Worm (Caenorhabditis elegans) whole organism, dauer: ENCODE measurements around the gene rbc-1.

ENCODE experiments used
- unc-62 ChIP-seq: sonication (generic microtip); optimal IDR thresholded peaks from 2 replicates; lab custom pipeline; 2017; ENCODE audit warnings: missing biosample characterization, missing genetic modification reagents, missing genetic modification characterization

Gene rbc-1

DNA sequence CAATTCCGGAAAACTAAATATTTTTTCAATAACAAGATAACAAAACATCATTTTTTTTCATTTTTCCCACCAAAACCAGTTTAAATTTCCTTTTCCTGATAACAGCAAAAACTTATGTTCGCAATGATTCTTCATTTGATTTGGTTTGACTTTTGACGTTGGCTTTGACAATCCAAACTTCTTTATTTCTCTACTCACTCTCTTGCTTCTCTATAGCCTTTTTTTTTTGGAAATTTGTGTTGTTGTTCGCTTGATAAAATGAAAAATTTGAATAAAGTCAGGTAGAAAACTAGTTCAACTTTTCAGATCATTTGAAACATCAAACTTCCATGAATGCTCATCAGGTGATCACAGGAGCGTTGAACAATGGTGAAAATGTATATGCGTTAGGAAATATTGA, at the start of gene rbc-1:
Gene rbc-1 (plus strand): TSS at position 301 of the 400 bp plus-strand sequence.
- no peak for TF ChIP-seq unc-62 (GFP tag; lab: Kevin White, UChicago)

ce11 chrX:14561416-14561973, 49.7 kb upstream of the rbc-1 start:
- no peak for TF ChIP-seq unc-62 (GFP tag; lab: Kevin White, UChicago)

ce11 chrX:14562286-14563086, 48.7 kb upstream of the rbc-1 start:
- TF ChIP-seq unc-62 (GFP tag; lab: Kevin White, UChicago), result no peak

- no peak for TF ChIP-seq unc-62 (GFP tag; lab: Kevin White, UChicago)
Measured at ce11 chrX:14563818-14564217, 47.4 kb upstream of the rbc-1 start.

ce11 chrX:14565245-14565644, 45.9 kb upstream of the rbc-1 start:
- no peak for TF ChIP-seq unc-62 (GFP tag; lab: Kevin White, UChicago)

DNA sequence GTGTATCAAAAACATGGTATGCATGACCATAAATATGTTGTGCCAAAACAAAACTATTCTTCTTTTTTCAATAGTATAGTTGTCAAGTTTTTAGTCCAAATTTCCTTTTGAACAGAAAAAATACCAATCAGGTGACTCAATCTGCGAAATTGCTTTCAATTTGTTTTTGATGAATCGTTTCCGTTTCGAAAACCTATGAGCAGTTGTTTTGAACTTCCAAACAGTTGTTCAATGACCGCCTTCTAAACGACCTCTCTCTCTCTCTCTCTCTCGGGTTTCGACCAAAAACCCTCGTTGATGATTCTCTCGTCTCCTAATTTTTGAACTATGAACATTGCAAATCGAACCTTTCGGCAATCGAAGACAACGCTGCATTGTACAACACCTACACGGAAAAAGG, 45.1 kb upstream of the rbc-1 start:
- no peak for TF ChIP-seq unc-62 (GFP tag; lab: Kevin White, UChicago)

DNA sequence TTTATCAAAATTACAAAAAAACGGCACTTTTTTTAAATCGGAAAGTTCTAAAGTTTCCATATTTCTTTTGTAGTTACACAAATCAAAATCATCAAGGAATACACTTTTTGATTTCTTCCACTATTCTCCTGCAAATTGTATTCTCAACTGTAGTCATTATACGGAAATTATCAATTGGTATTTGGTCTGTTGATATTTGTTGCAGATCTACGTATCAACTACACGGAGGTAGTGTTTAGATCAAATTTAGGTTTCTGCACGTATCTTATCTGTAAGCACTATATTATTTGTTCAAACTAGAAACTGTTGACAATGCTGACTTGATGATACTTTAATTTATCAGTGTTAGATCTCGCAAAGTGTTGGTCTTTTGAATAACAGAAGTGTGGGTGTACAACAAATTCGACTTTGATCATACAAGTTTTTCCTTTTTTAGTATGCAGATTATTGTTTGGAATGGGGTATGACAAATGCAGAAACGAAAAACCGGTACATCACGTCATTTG, 42.9 kb upstream of the rbc-1 start:
- TF ChIP-seq unc-62 (GFP tag; lab: Kevin White, UChicago), result no peak

DNA sequence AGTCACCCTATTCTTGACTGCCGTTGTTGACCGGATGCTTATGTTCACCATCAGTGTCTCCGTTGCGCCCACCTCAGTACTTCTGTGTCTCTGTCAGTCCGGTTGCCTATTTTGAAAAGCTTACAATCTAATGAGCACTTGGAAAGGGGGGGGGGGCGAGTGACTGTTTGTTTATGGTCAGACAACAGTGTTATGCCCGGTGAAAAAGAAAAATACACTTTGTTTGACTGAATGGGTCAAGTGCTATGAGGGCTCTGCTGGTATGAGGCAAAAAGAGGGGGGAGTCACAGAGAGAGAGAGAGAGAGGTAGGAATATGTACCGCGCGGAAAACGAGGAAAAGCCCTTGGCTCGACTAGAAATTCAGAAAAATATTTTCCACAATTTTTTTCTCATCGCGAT, 39.9 kb upstream of the rbc-1 start:
- TF ChIP-seq unc-62 (GFP tag; lab: Kevin White, UChicago), result no peak

DNA sequence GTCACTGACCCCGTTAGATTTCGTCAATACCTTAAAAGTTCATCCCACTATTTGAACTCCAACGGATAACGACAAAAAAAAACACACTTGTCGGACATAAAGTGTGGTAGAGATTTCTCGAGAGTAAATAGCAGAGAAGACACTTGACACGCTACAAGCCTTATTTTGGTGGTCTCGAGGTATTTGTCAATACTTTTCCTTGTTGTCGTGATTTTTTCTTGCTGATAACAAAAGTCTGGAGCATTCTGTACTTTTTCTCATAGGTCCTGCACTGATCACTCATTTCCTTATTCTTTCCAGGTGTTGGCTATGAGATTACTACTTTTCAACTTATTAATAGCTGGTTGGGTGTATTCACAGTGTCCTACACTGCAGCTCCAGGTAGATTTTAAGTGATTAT, 38.8 kb upstream of the rbc-1 start, which contains the start of gene lron-1:
Gene lron-1 (plus strand): TSS at position 301 of the 400 bp plus-strand sequence.
- no peak for TF ChIP-seq unc-62 (GFP tag; lab: Kevin White, UChicago)

DNA sequence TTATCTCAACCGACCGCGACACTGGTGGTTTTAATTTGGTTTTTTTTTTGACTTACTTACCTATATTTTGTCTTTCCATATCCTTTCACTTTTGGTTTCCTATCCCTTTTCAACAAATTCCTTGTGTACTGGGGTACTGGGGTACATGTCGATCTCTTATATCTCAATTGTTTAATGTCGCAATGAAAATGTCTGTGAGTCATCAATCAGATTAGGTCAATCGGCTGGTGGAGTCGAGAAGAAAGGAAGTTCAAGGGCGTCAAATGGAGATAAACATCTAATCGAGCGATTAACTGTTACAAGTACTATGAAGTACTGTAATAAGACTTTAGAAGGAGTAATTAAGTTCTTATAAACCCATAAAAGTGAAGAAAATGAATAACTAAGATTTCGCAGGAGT, 35.3 kb upstream of the rbc-1 start:
- no peak for TF ChIP-seq unc-62 (GFP tag; lab: Kevin White, UChicago)

DNA sequence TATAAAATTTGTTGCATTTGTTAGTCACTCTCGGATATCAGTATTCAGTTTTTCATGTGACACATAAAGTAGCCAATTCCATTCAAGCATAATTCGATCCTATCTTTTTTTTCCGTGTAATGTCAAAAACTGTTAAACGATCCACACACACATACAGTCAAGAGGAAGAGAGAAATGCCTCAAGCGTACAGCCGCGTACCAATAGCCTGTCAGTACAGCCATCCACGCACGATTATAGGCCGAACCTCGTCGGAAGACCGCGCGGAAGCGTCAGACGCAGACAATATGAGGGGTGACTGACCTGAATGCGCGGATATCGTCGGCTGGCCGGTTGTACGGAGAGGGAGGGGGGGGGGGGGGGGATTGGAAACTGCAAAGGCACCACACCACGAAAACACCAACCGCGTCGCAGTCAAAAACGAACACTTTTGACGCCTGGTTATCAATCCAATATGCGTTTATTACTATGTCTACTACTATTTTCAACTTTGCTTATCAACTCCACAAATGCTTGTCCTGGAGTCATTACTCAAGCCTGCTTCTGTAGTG, 33.5 kb upstream of the rbc-1 start, which contains the start of gene let-4:
Gene let-4 (plus strand): TSS at position 357 of the 549 bp plus-strand sequence.
- no peak for TF ChIP-seq unc-62 (GFP tag; lab: Kevin White, UChicago)

ce11 chrX:14580853-14581252, 30.3 kb upstream of the rbc-1 start:
- TF ChIP-seq unc-62 (GFP tag; lab: Kevin White, UChicago), result no peak

DNA sequence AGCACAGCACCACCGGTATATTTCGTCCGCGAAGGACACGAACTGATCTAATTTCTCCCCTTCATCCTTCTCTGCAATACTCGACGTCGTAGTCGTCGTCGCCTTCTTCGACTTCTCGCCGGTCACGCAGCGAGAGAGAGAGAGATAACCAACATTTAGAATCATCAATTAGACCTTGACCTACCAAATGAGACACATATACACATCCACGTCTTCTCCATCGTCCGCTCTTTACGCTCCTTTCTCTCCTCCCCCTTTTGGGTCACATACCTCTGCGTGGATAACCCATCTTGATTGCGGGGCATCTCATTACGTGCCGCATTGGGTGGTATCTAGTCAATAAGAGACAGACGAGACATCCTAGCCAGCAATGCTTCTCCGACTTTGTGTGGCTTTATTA, 29.7 kb upstream of the rbc-1 start, which contains the start of gene sym-1:
Gene sym-1 (plus strand): TSS at position 194 of the 400 bp plus-strand sequence.
- TF ChIP-seq unc-62 (GFP tag; lab: Kevin White, UChicago), result no peak

ce11 chrX:14584335-14584734, 26.8 kb upstream of the rbc-1 start:
- no peak for TF ChIP-seq unc-62 (GFP tag; lab: Kevin White, UChicago)

DNA sequence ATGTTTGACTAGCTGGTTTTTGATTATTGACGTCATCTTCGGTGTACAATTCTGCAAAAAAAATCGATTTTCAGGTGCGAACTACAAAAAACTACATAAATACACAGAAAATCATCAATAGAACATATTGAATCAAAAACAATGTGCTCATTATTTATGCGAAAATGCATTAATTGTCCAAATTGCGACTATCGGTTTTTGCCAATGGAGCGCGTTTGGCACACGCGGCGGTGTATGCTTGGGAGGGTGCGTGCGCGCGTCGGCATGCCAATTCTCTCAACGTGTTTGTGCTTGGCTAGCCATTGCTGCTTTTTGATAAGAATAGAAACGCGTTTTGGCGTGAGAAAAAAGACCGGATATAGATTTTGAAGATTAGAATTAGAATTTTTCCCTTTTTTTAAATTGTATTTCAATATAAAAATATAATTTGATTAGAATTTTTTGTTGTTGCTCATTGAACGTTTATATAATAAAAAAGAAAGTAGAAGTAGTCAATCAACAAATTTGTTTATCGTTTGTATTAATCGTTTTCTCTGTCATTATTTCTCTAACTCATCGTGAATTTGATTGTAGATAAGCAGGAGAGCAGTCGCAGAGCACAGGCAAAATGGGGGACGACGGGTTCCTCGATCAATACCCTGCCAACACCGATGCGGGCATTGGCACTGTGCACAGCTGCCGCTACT, 22.0 kb upstream of the rbc-1 start, which contains the start of the genes C44H4.4 and tap-1:
Gene C44H4.4 (minus strand): TSS at position 51 of the 686 bp plus-strand sequence.
Gene tap-1 (plus strand): TSS at position 574 of the 686 bp plus-strand sequence.
- no peak for TF ChIP-seq unc-62 (GFP tag; lab: Kevin White, UChicago)
